Worm (Caenorhabditis elegans): ENCODE results near the gene fbxa-73.

DNA sequence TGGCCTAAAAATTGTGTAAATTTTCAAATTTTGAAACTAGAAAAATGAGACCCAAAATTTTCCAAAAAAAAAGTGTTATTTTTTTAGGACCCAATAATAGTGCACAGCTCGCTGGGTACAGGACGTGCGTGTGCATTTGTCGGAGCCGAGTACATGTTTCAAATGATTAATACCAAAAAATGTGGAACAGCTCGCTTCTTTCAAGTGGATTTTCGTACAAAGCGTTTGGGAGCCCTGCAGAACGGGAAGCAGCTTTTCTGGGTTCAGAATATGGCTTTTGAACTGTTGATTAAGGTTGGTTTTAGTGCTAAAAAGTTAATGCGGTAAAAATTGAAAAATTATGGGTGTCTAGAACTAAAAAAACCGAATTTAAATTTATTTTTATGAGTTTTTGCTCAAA is 35.0 kb downstream of the fbxa-73 start:
- TF ChIP-seq him-1 (tag; optimal IDR thresholded peaks at IDR 0.05) (no peak), W03F9.2 (tag; optimal IDR thresholded peaks at IDR 0.05) (no peak), dao-5 (tag; optimal IDR thresholded peaks at IDR 0.05) (no peak)
